Fruit fly (Drosophila melanogaster) whole organism, embryonic: ENCODE data around the gene CG32371.

Experiments
- ATbp ChIP-seq: fragments of 200-800 bp; sonication (Bioruptor generic); optimal IDR thresholded peaks from 2 replicates; lab custom pipeline; 2017; ENCODE audit warnings: missing biosample characterization, mild to moderate bottlenecking, missing genetic modification characterization, missing genetic modification reagents
- B-H2 ChIP-seq: fragments of 200-800 bp; sonication (Bioruptor generic); optimal IDR thresholded peaks from 2 replicates; lab custom pipeline; 2018; ENCODE audit warnings: missing biosample characterization, mild to moderate bottlenecking, missing genetic modification characterization
- Bdp1 ChIP-seq: fragments of 200-800 bp; sonication (Bioruptor generic); optimal IDR thresholded peaks from 3 replicates; lab custom pipeline; 2016; ENCODE audit warnings: missing biosample characterization, missing genetic modification characterization
- C15 ChIP-seq: fragments of 200-800 bp; sonication (Bioruptor generic); IDR thresholded peaks from 3 replicates; pipeline ENCODE4 v1.3.6; 2022; ENCODE audit warnings: missing biosample characterization, missing genetic modification characterization
- CG10267 ChIP-seq: fragments of 200-800 bp; sonication (Bioruptor generic); optimal IDR thresholded peaks from 2 replicates; lab custom pipeline; 2018; ENCODE audit warnings: missing biosample characterization, mild to moderate bottlenecking, missing genetic modification characterization, moderate library complexity
- CG10959 ChIP-seq: fragments of 200-800 bp; sonication (Bioruptor generic); IDR thresholded peaks from 2 replicates; pipeline ENCODE4 v1.3.6; 2022; ENCODE audit warnings: missing biosample characterization, missing genetic modification characterization
- CG11093 ChIP-seq: fragments of 200-800 bp; sonication (Bioruptor generic); IDR thresholded peaks from 3 replicates; pipeline ENCODE4 v1.3.6; 2022; ENCODE audit warnings: missing biosample characterization, missing genetic modification characterization
- CG12071 ChIP-seq: fragments of 200-800 bp; sonication (Bioruptor generic); optimal IDR thresholded peaks from 3 replicates; lab custom pipeline; 2018; ENCODE audit warnings: missing biosample characterization, mild to moderate bottlenecking, missing genetic modification characterization
- CG12104 ChIP-seq: fragments of 200-800 bp; sonication (Bioruptor generic); optimal IDR thresholded peaks from 3 replicates; lab custom pipeline; 2016; ENCODE audit warnings: missing biosample characterization, missing genetic modification characterization
- CG12219 ChIP-seq: fragments of 200-800 bp; sonication (Bioruptor generic); optimal IDR thresholded peaks from 3 replicates; lab custom pipeline; 2018; ENCODE audit warnings: missing biosample characterization, mild to moderate bottlenecking, missing genetic modification characterization
- CG12299 ChIP-seq: fragments of 200-800 bp; sonication (Bioruptor generic); optimal IDR thresholded peaks from 2 replicates; lab custom pipeline; 2018; ENCODE audit warnings: missing biosample characterization, mild to moderate bottlenecking, missing genetic modification characterization
- CG13296 ChIP-seq: fragments of 200-800 bp; sonication (Bioruptor generic); optimal IDR thresholded peaks from 3 replicates; lab custom pipeline; 2018; ENCODE audit warnings: missing biosample characterization, mild to moderate bottlenecking, missing genetic modification characterization
- CG13624 ChIP-seq: fragments of 200-800 bp; sonication (Bioruptor generic); optimal IDR thresholded peaks from 2 replicates; lab custom pipeline; 2016; ENCODE audit warnings: missing biosample characterization, missing genetic modification characterization
- CG17328 ChIP-seq: fragments of 200-800 bp; sonication (Bioruptor generic); IDR thresholded peaks from 2 replicates; pipeline ENCODE4 v1.3.6; 2022; ENCODE audit warnings: missing biosample characterization, missing genetic modification characterization
- CG17612 ChIP-seq: fragments of 200-800 bp; sonication (Bioruptor generic); IDR thresholded peaks from 2 replicates; pipeline ENCODE4 v1.3.6; 2022; ENCODE audit warnings: missing biosample characterization, missing genetic modification characterization
- CG2199 ChIP-seq: fragments of 200-800 bp; sonication (Bioruptor generic); IDR thresholded peaks from 3 replicates; pipeline ENCODE4 v1.3.6; 2022; ENCODE audit warnings: missing biosample characterization, missing genetic modification characterization
- CG30431 ChIP-seq: fragments of 200-800 bp; sonication (Bioruptor generic); optimal IDR thresholded peaks from 2 replicates; lab custom pipeline; 2017; ENCODE audit warnings: missing biosample characterization, missing genetic modification characterization
- CG3065 ChIP-seq: fragments of 200-800 bp; sonication (Bioruptor generic); optimal IDR thresholded peaks from 2 replicates; lab custom pipeline; 2016; ENCODE audit warnings: missing biosample characterization, missing genetic modification characterization
- CG31388 ChIP-seq: fragments of 200-800 bp; sonication (Bioruptor generic); optimal IDR thresholded peaks from 2 replicates; lab custom pipeline; 2016; ENCODE audit warnings: missing biosample characterization, missing genetic modification characterization
- CG31441 ChIP-seq: fragments of 200-800 bp; sonication (Bioruptor generic); IDR thresholded peaks from 2 replicates; pipeline ENCODE4 v1.3.6; 2022; ENCODE audit warnings: missing biosample characterization, missing genetic modification characterization
- CG3407 ChIP-seq: fragments of 200-800 bp; sonication (Bioruptor generic); optimal IDR thresholded peaks from 2 replicates; lab custom pipeline; 2018; ENCODE audit warnings: missing biosample characterization, mild to moderate bottlenecking, missing genetic modification characterization
- CG34376 ChIP-seq: fragments of 200-800 bp; sonication (Bioruptor generic); optimal IDR thresholded peaks from 2 replicates; lab custom pipeline; 2018; ENCODE audit warnings: missing biosample characterization, mild to moderate bottlenecking, missing genetic modification characterization
- CG42726 ChIP-seq: fragments of 200-800 bp; sonication (Bioruptor generic); IDR thresholded peaks from 2 replicates; pipeline ENCODE4 v1.3.6; 2022; ENCODE audit warnings: missing biosample characterization, missing genetic modification characterization; ENCODE audit not compliant: partially characterized antibody
- CG8281 ChIP-seq: fragments of 200-800 bp; sonication (Bioruptor generic); optimal IDR thresholded peaks from 2 replicates; lab custom pipeline; 2018; ENCODE audit warnings: missing biosample characterization, mild to moderate bottlenecking, missing genetic modification characterization, moderate library complexity
- CG9437 ChIP-seq: fragments of 200-800 bp; sonication (Bioruptor generic); optimal IDR thresholded peaks from 2 replicates; lab custom pipeline; 2018; ENCODE audit warnings: missing biosample characterization, mild to moderate bottlenecking, missing genetic modification characterization
- CoRest ChIP-seq: fragments of 200-800 bp; sonication (Bioruptor generic); optimal IDR thresholded peaks from 3 replicates; lab custom pipeline; 2018; ENCODE audit warnings: missing biosample characterization, mild to moderate bottlenecking, missing genetic modification characterization, moderate library complexity
- CrebB ChIP-seq: fragments of 200-800 bp; sonication (Bioruptor generic); optimal IDR thresholded peaks from 3 replicates; lab custom pipeline; 2018; ENCODE audit warnings: missing biosample characterization, mild to moderate bottlenecking, missing genetic modification characterization
- Dp ChIP-seq: fragments of 200-800 bp; sonication (Bioruptor generic); optimal IDR thresholded peaks from 2 replicates; lab custom pipeline; 2018; ENCODE audit warnings: missing biosample characterization, mild to moderate bottlenecking, missing genetic modification characterization, moderate library complexity
- Drgx ChIP-seq: fragments of 200-800 bp; sonication (Bioruptor generic); IDR thresholded peaks from 2 replicates; pipeline ENCODE4 v1.3.6; 2022; ENCODE audit warnings: missing biosample characterization, missing genetic modification characterization
- Fer2 ChIP-seq: fragments of 200-800 bp; sonication (Bioruptor generic); optimal IDR thresholded peaks from 2 replicates; lab custom pipeline; 2018; ENCODE audit warnings: missing biosample characterization, mild to moderate bottlenecking, missing genetic modification characterization, moderate library complexity
- HLH4C ChIP-seq: fragments of 200-800 bp; sonication (Bioruptor generic); IDR thresholded peaks from 3 replicates; pipeline ENCODE4 v1.3.6; 2022; ENCODE audit warnings: missing biosample characterization, missing genetic modification characterization; ENCODE audit not compliant: partially characterized antibody
- MESR4 ChIP-seq: fragments of 200-800 bp; sonication (Bioruptor generic); optimal IDR thresholded peaks from 2 replicates; lab custom pipeline; 2018; ENCODE audit warnings: missing biosample characterization, mild to moderate bottlenecking, missing genetic modification characterization, moderate library complexity
- Poxn ChIP-seq: fragments of 200-800 bp; sonication (Bioruptor generic); IDR thresholded peaks from 2 replicates; pipeline ENCODE4 v1.3.6; 2022; ENCODE audit warnings: missing biosample characterization, missing genetic modification characterization
- Side ChIP-seq: fragments of 200-800 bp; sonication (Bioruptor generic); optimal IDR thresholded peaks from 2 replicates; lab custom pipeline; 2016; ENCODE audit warnings: missing biosample characterization, missing genetic modification characterization
- Sin3A ChIP-seq: fragments of >200 bp; optimal IDR thresholded peaks from 2 replicates; lab custom pipeline; 2018
- ab ChIP-seq: fragments of 200-800 bp; sonication (Bioruptor generic); optimal IDR thresholded peaks from 2 replicates; lab custom pipeline; 2016; ENCODE audit warnings: missing biosample characterization, missing genetic modification characterization
- bowl ChIP-seq: fragments of 200-800 bp; sonication (Bioruptor generic); IDR thresholded peaks from 2 replicates; pipeline ENCODE4 v1.3.6; 2022; ENCODE audit warnings: missing biosample characterization, missing genetic modification characterization
- chif ChIP-seq, 2 experiments: fragments of 200-800 bp; sonication (Bioruptor generic); optimal IDR thresholded peaks; 3 replicates each; lab custom pipeline; 2016; ENCODE audit warnings: missing biosample characterization in 2 of 2, missing genetic modification characterization in 2 of 2
- chinmo ChIP-seq: fragments of 200-800 bp; sonication (Bioruptor generic); IDR thresholded peaks from 4 replicates; pipeline ENCODE4 v1.3.6; 2022; ENCODE audit warnings: missing biosample characterization, missing genetic modification characterization; ENCODE audit not compliant: partially characterized antibody
- ci ChIP-seq: fragments of 200-800 bp; sonication (Bioruptor generic); IDR thresholded peaks from 3 replicates; pipeline ENCODE4 v1.3.6; 2022; ENCODE audit warnings: missing biosample characterization, missing genetic modification characterization
- dysf ChIP-seq: fragments of 200-800 bp; sonication (Bioruptor generic); IDR thresholded peaks from 3 replicates; pipeline ENCODE4 v1.3.6; 2022; ENCODE audit warnings: missing biosample characterization, missing genetic modification characterization
- ewg ChIP-seq: fragments of 200-800 bp; sonication (Bioruptor generic); optimal IDR thresholded peaks from 3 replicates; lab custom pipeline; 2017; ENCODE audit warnings: mild to moderate bottlenecking, missing biosample characterization, missing genetic modification reagents, missing genetic modification characterization
- exex ChIP-seq: fragments of 200-800 bp; sonication (Bioruptor generic); optimal IDR thresholded peaks from 4 replicates; lab custom pipeline; 2018; ENCODE audit warnings: missing biosample characterization, mild to moderate bottlenecking, missing genetic modification characterization, moderate library complexity
- gce ChIP-seq: fragments of 200-800 bp; sonication (Bioruptor generic); IDR thresholded peaks from 3 replicates; pipeline ENCODE4 v1.3.6; 2022; ENCODE audit warnings: missing biosample characterization, missing genetic modification characterization
- ind ChIP-seq: fragments of 200-800 bp; sonication (Bioruptor generic); optimal IDR thresholded peaks from 3 replicates; lab custom pipeline; 2016; ENCODE audit warnings: missing biosample characterization, missing genetic modification characterization
- insv ChIP-seq, 2 experiments: fragments of 200-800 bp; sonication (Bioruptor generic); optimal IDR thresholded peaks; 3 replicates each; lab custom pipeline; 2016 to 2018; ENCODE audit warnings: missing biosample characterization in 2 of 2, missing genetic modification characterization in 2 of 2
- kah ChIP-seq: fragments of 200-800 bp; sonication (Bioruptor generic); optimal IDR thresholded peaks from 2 replicates; lab custom pipeline; 2018; ENCODE audit warnings: missing biosample characterization, mild to moderate bottlenecking, missing genetic modification characterization
- lbe ChIP-seq: fragments of 200-800 bp; sonication (Bioruptor generic); optimal IDR thresholded peaks from 2 replicates; lab custom pipeline; 2016; ENCODE audit warnings: missing biosample characterization, mild to moderate bottlenecking, missing genetic modification characterization
- pnt ChIP-seq: fragments of 200-800 bp; sonication (Bioruptor generic); optimal IDR thresholded peaks from 3 replicates; lab custom pipeline; 2016; ENCODE audit warnings: missing biosample characterization, missing genetic modification characterization
- pros ChIP-seq: fragments of 200-800 bp; sonication (Bioruptor generic); optimal IDR thresholded peaks from 3 replicates; lab custom pipeline; 2019; ENCODE audit warnings: missing biosample characterization, mild to moderate bottlenecking, missing genetic modification characterization, moderate library complexity
- sim ChIP-seq: fragments of 200-800 bp; sonication (Bioruptor generic); IDR thresholded peaks from 2 replicates; pipeline ENCODE4 v1.3.6; 2022; ENCODE audit warnings: missing biosample characterization, missing genetic modification characterization
- vvl ChIP-seq: fragments of 200-800 bp; sonication (Bioruptor generic); IDR thresholded peaks from 2 replicates; pipeline ENCODE4 v1.3.6; 2022; ENCODE audit warnings: missing biosample characterization, missing genetic modification characterization

CG32371 gene

DNA sequence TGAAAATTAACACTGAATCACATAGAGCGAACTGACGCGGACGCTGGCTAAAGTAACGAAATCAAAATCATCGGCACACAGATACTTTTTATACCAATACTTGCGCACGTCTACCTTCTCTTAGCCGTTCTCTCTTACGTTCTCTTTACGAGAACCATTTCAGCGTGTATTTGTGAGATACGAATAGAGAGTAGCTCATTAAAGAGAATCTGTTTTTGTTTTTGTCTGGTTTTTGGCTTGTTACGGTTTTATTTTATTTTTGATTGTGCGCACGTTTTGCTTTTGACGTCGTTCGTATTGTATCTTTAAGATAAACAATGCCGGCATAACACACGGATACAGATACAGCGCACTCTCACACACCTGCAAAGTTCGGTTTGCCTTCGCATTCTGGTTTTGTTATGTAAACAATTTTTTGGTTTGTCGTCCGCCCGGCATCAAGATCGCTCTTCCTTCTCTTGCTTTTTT is 37.2 kb upstream of the CG32371 start (continued):
- no peak for TF ChIP-seq bowl (GFP tag; lab: Robert Waterston, UW)
- TF ChIP-seq CG30431 (GFP tag; lab: Kevin White, UChicago), result no peak
- TF ChIP-seq CG3065 (GFP tag; lab: Kevin White, UChicago), result no peak
- no peak for TF ChIP-seq CG3407 (GFP tag; lab: Kevin White, UChicago)
- no peak for TF ChIP-seq CG11093 (GFP tag; lab: Robert Waterston, UW)
- TF ChIP-seq CrebB (tag; lab: Kevin White, UChicago), result no peak
- no peak for TF ChIP-seq ind (GFP tag; lab: Kevin White, UChicago)
- TF ChIP-seq CG42726 (GFP tag; lab: Robert Waterston, UW), result no peak
- no peak for TF ChIP-seq ab (GFP tag; lab: Kevin White, UChicago)
- TF ChIP-seq B-H2 (GFP tag; lab: Kevin White, UChicago), result no peak
- TF ChIP-seq Side, result no peak
- TF ChIP-seq CG12071 (GFP tag; lab: Kevin White, UChicago), result no peak
- TF ChIP-seq kah (GFP tag; lab: Kevin White, UChicago), result peak; percentile 55
- no peak for TF ChIP-seq MESR4 (GFP tag; lab: Kevin White, UChicago)
- TF ChIP-seq chinmo (GFP tag; lab: Robert Waterston, UW), result peak; percentile 88; the same call in 2 of the 4 replicates
- peak; percentile 34 for TF ChIP-seq CG13296 (GFP tag; lab: Kevin White, UChicago)
- TF ChIP-seq CG8281 (tag; lab: Kevin White, UChicago), result no peak
- TF ChIP-seq HLH4C (GFP tag; lab: Robert Waterston, UW), result no peak
- TF ChIP-seq CG31441 (GFP tag; lab: Robert Waterston, UW), result no peak
- TF ChIP-seq ewg (GFP tag; lab: Kevin White, UChicago), result no peak
- no peak for TF ChIP-seq ci (GFP tag; lab: Robert Waterston, UW)
- no peak for TF ChIP-seq dysf (GFP tag; lab: Robert Waterston, UW)
- TF ChIP-seq Poxn (GFP tag; lab: Robert Waterston, UW), result no peak
- no peak for TF ChIP-seq CG17612 (GFP tag; lab: Robert Waterston, UW)
- peak; percentile 65 for TF ChIP-seq lbe
- peak; percentile 39 for TF ChIP-seq CG9437 (GFP tag; lab: Kevin White, UChicago)
- no peak for TF ChIP-seq CG12104 (GFP tag; lab: Kevin White, UChicago)
- TF ChIP-seq CG2199 (GFP tag; lab: Robert Waterston, UW), result peak; percentile 33; the same call in 1 of the 3 replicates
- TF ChIP-seq CG34376 (GFP tag; lab: Kevin White, UChicago), result peak; percentile 6
- no peak for TF ChIP-seq CoRest (tag; lab: Kevin White, UChicago)
- TF ChIP-seq sim (GFP tag; lab: Robert Waterston, UW), result no peak
- TF ChIP-seq Fer2 (tag; lab: Kevin White, UChicago), result no peak
- TF ChIP-seq ATbp, result no peak
- no peak for TF ChIP-seq gce (GFP tag; lab: Robert Waterston, UW)
- no peak for TF ChIP-seq insv (GFP tag; optimal IDR thresholded peaks at IDR 0.05; lab: Kevin White, UChicago)
- no peak for TF ChIP-seq CG12299 (tag; lab: Kevin White, UChicago)
- no peak for TF ChIP-seq CG12219 (GFP tag; lab: Kevin White, UChicago)
- TF ChIP-seq CG17328 (GFP tag; lab: Robert Waterston, UW), result no peak
- no peak for TF ChIP-seq CG10267 (tag; lab: Kevin White, UChicago)
- no peak for TF ChIP-seq pros (GFP tag; lab: Kevin White, UChicago)
- TF ChIP-seq CG13624 (GFP tag; lab: Kevin White, UChicago), result no peak
- no peak for TF ChIP-seq CG31388 (GFP tag; lab: Kevin White, UChicago)
- no peak for TF ChIP-seq CG10959 (GFP tag; lab: Robert Waterston, UW)
- TF ChIP-seq C15 (GFP tag; lab: Robert Waterston, UW), result no peak
- TF ChIP-seq exex (tag; lab: Kevin White, UChicago), result peak; percentile 34
- no peak for TF ChIP-seq pnt (GFP tag; lab: Kevin White, UChicago)
- peak; percentile 31; the same call in 1 of the 2 replicates for TF ChIP-seq Drgx
- TF ChIP-seq Bdp1, result no peak
- no peak for TF ChIP-seq Sin3A (lab: Kevin White, UChicago)
- no peak for TF ChIP-seq chif (GFP tag; optimal IDR thresholded peaks at IDR 0.05; lab: Kevin White, UChicago)
- peak; percentile 30; the same call in 1 of the 2 replicates for TF ChIP-seq vvl
- TF ChIP-seq Dp (GFP tag; lab: Kevin White, UChicago), result no peak
